Worm (Caenorhabditis elegans): ENCODE results near the gene C26B9.5.

ce11 chrX:5319214-5319838, 10.0 kb upstream of the C26B9.5 start:
- TF ChIP-seq nhr-237 (tag; optimal IDR thresholded peaks at IDR 0.05), result no peak
- no peak for TF ChIP-seq nhr-76 (tag; optimal IDR thresholded peaks at IDR 0.05)
- peak; percentile 84 for TF ChIP-seq unc-120 (tag; optimal IDR thresholded peaks at IDR 0.05; ENCODE audit: poor library complexity, severe bottlenecking)
- peak; percentile 75 for TF ChIP-seq sem-2 (GFP tag; optimal IDR thresholded peaks at IDR 0.05)
